Worm (Caenorhabditis elegans): Measurements from ENCODE around the gene npl-10.

DNA sequence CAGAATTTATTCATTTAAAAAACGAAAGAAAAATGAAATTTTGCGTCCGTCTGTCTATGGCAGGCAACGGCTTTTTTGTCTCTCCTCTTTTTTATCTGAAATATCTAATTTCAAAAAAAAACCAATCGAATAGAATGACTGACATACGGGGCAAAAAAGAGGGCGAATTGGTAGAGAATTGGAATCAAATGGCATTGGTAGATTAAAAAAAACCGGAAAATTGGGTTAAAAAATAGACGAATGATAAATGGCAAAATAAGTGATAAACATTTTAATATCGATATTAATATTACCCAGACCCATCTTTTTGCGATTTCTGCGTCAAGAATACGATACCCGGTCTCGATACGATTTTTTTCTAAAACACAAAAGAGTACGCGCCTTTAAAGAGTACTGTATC lies 34.2 kb downstream of the npl-10 start, which contains the start of gene tir-1:
- TF ChIP-seq flt-1 (GFP tag; IDR thresholded peaks at IDR 0.05) (no peak), cog-1 (tag; optimal IDR thresholded peaks at IDR 0.05) (no peak), med-1 (GFP tag; optimal IDR thresholded peaks at IDR 0.05; ENCODE audit: insufficient read depth) (no peak), ztf-23 (GFP tag; IDR thresholded peaks at IDR 0.05) (no peak), ref-1 (GFP tag; conservative IDR thresholded peaks at IDR 0.05) (no peak), T22C8.4 (GFP tag; IDR thresholded peaks at IDR 0.05) (no peak)
